Worm (Caenorhabditis elegans): ENCODE results near the gene Y16B4A.2.

Gene Y16B4A.2

DNA sequence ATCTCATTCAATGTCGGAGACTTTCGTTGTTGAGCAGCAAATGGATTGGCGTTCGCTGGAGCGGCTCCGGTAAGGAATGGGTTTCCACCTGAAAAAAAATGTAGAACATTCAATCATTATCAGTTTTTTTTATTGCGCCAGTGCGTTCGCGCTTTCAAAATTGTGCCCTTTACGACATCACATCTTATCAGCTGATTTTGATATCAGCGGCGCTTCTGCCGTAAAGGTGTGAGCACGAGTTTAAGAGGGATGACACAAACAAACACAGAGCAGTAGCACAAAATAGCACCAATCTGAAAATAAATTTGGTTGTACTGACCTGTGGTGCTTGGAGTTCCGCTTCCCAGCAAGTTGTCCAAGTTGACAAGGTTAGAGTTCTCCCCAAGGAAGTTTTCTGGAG lies 45.1 kb upstream of the Y16B4A.2 start (continued):
- TF ChIP-seq nhr-6 (tag; optimal IDR thresholded peaks at IDR 0.05) (no peak), ceh-82 (tag; optimal IDR thresholded peaks at IDR 0.05) (no peak), zfp-2 (tag; optimal IDR thresholded peaks at IDR 0.05) (no peak), daf-19 (GFP tag; conservative IDR thresholded peaks at IDR 0.05) (no peak), tra-1 (GFP tag; IDR thresholded peaks at IDR 0.05) (0 out of 2 replicates have a peak, but pooled peaks have one; percentile 64), Y105C5A.15 (GFP tag; IDR thresholded peaks at IDR 0.05) (no peak), lin-15B (tag; optimal IDR thresholded peaks at IDR 0.05) (no peak), ces-1 (GFP tag; optimal IDR thresholded peaks at IDR 0.05) (no peak), ceh-32 (tag; optimal IDR thresholded peaks at IDR 0.05; ENCODE audit: poor library complexity) (no peak), ceh-20 (GFP tag; IDR thresholded peaks at IDR 0.05) (no peak), ama-1 (optimal IDR thresholded peaks at IDR 0.05) (peak; percentile 19), madf-9 (GFP tag; conservative IDR thresholded peaks at IDR 0.05) (no peak), lsy-2 (tag; optimal IDR thresholded peaks at IDR 0.05) (no peak), lin-1 (GFP tag; IDR thresholded peaks at IDR 0.05) (peak; percentile 51; the same call in 1 of the 2 replicates), lin-39 (tag; optimal IDR thresholded peaks at IDR 0.05) (no peak), mxl-3 (GFP tag; optimal IDR thresholded peaks at IDR 0.05) (no peak), T20F7.1 (GFP tag; optimal IDR thresholded peaks at IDR 0.05) (no peak), lir-3 (tag; optimal IDR thresholded peaks at IDR 0.05) (no peak), Y5F2A.4 (GFP tag; optimal IDR thresholded peaks at IDR 0.05) (no peak), nhr-237 (tag; optimal IDR thresholded peaks at IDR 0.05) (no peak), madf-5 (GFP tag; IDR thresholded peaks at IDR 0.05) (no peak), tag-97 (GFP tag; IDR thresholded peaks at IDR 0.05) (no peak), jun-1 (tag; optimal IDR thresholded peaks at IDR 0.05) (no peak), mep-1 (tag; optimal IDR thresholded peaks at IDR 0.05) (peak; percentile 6), ceh-44 (GFP tag; IDR thresholded peaks at IDR 0.05) (no peak), R02D3.7 (tag; optimal IDR thresholded peaks at IDR 0.05) (no peak), hmg-1.1 (GFP tag; IDR thresholded peaks at IDR 0.05) (no peak), mxl-2 (GFP tag; conservative IDR thresholded peaks at IDR 0.05) (no peak), ztf-11 (tag; optimal IDR thresholded peaks at IDR 0.05) (no peak), mes-2 (tag; optimal IDR thresholded peaks at IDR 0.05; ENCODE audit: poor library complexity, severe bottlenecking) (no peak), php-3 (GFP tag; IDR thresholded peaks at IDR 0.05) (peak; percentile 90), zfp-3 (GFP tag; conservative IDR thresholded peaks at IDR 0.05) (no peak), F44E2.7 (GFP tag; IDR thresholded peaks at IDR 0.05) (no peak), nhr-11 (tag; optimal IDR thresholded peaks at IDR 0.05) (no peak), rbr-2 (tag; optimal IDR thresholded peaks at IDR 0.05) (no peak), F37D6.2 (tag; optimal IDR thresholded peaks at IDR 0.05) (no peak), pha-4 (GFP tag; IDR thresholded peaks at IDR 0.05) (peak; percentile 22; the same call in 1 of the 2 replicates), pha-4 (tag; optimal IDR thresholded peaks at IDR 0.05) (no peak), mdt-29 (GFP tag; IDR thresholded peaks at IDR 0.05) (no peak), fkh-10 (GFP tag; optimal IDR thresholded peaks at IDR 0.05) (no peak), sdz-12 (GFP tag; optimal IDR thresholded peaks at IDR 0.05) (no peak), nhr-48 (tag; optimal IDR thresholded peaks at IDR 0.05) (no peak), fos-1 (tag; optimal IDR thresholded peaks at IDR 0.05) (no peak), F26F4.8 (GFP tag; conservative IDR thresholded peaks at IDR 0.05) (no peak), lin-13 (GFP tag; optimal IDR thresholded peaks at IDR 0.05) (no peak), nhr-25 (tag; optimal IDR thresholded peaks at IDR 0.05; ENCODE audit: borderline replicate concordance, insufficient read depth) (no peak), spr-3 (GFP tag; optimal IDR thresholded peaks at IDR 0.05) (no peak), daf-12 (tag; optimal IDR thresholded peaks at IDR 0.05) (no peak), lin-38 (GFP tag; IDR thresholded peaks at IDR 0.05) (no peak), unc-39 (tag; optimal IDR thresholded peaks at IDR 0.05) (no peak), dmd-6 (GFP tag; IDR thresholded peaks at IDR 0.05) (peak; percentile 81), lin-29 (GFP tag; IDR thresholded peaks at IDR 0.05) (no peak)
